Worm (Caenorhabditis elegans) whole organism, young adult: ENCODE measurements around the gene F47E1.20.

Experiments used
- C06A6.2 ChIP-seq: fragments of 200-800 bp; sonication (Bioruptor generic); conservative IDR thresholded peaks from 2 replicates; pipeline ENCODE4 v1.3.6; 2022; ENCODE audit warnings: missing genetic modification characterization, missing compliant biosample characterization
- ama-1 ChIP-seq, 3 experiments: fragments of 150-350 bp in 1 of 3; sonication (generic microtip) in 2 of 3; optimal IDR thresholded peaks; 2 replicates each; lab custom pipeline; 2014 to 2018; ENCODE audit warnings: missing biosample characterization in 2 of 3, missing genetic modification characterization in 2 of 3, missing genetic modification reagents in 2 of 3
- attf-5 ChIP-seq: fragments of 200-800 bp; sonication (Bioruptor generic); optimal IDR thresholded peaks from 2 replicates; lab custom pipeline; 2018; ENCODE audit warnings: mild to moderate bottlenecking, missing genetic modification characterization, missing compliant biosample characterization
- attf-6 ChIP-seq: fragments of 200-800 bp; sonication (Bioruptor generic); IDR thresholded peaks from 2 replicates; pipeline ENCODE4 v1.3.6; 2022; ENCODE audit warnings: missing genetic modification reagents, missing genetic modification characterization, missing compliant biosample characterization
- him-1 ChIP-seq: sonication (generic microtip); optimal IDR thresholded peaks from 2 replicates; lab custom pipeline; 2016; ENCODE audit warnings: missing genotype, missing genetic modification reagents, missing genetic modification characterization, missing compliant biosample characterization
- unc-62 ChIP-seq: fragments of 150-350 bp; optimal IDR thresholded peaks from 2 replicates; lab custom pipeline; 2014; ENCODE audit warnings: missing biosample characterization, missing genetic modification reagents, missing genetic modification characterization

DNA sequence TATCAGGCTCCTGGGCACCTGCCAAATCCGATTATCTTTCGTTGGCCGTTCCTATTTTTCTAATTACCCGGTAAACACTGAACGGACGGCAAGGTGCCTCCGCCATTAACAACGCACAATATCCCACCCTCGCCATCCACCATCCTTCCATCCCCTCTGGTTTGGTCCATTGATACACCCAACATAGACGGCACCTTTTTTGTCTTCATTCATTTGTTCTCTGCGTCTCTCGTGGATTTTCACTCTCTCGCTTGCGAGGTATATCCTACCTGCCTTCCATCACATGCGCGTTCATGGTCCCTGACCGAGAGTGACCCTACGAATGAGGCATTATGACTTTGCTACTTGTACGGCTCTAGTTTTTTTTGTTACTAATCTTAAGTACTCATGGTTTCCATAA, 40.8 kb downstream of the F47E1.20 start:
- no peak for TF ChIP-seq unc-62
- TF ChIP-seq attf-5 (GFP tag; lab: Kevin White, UChicago) = no peak
- no peak for TF ChIP-seq him-1
- TF ChIP-seq C06A6.2 (GFP tag; lab: Robert Waterston, UW) = no peak
- TF ChIP-seq ama-1 (optimal IDR thresholded peaks at IDR 0.05; lab: Kevin White, UChicago) = no peak
- TF ChIP-seq ama-1 (GFP tag; optimal IDR thresholded peaks at IDR 0.05; lab: Kevin White, UChicago) = no peak
- TF ChIP-seq attf-6 (GFP tag; lab: Robert Waterston, UW) = no peak
